Worm (Caenorhabditis elegans) whole organism, L4 larva: Measurements from ENCODE around the gene R144.11.

Experiments
- F49E8.2 ChIP-seq: sonication (generic microtip); optimal IDR thresholded peaks from 2 replicates; lab custom pipeline; 2016; ENCODE audit warnings: missing compliant biosample characterization, mild to moderate bottlenecking, missing genetic modification characterization, borderline replicate concordance
- R02D3.7 ChIP-seq: fragments of 150-350 bp; sonication (generic microtip); optimal IDR thresholded peaks from 3 replicates; lab custom pipeline; 2014; ENCODE audit warnings: missing biosample characterization, missing genetic modification characterization
- T20F7.1 ChIP-seq: fragments of 200-800 bp; sonication (Bioruptor generic); optimal IDR thresholded peaks from 2 replicates; lab custom pipeline; 2018; ENCODE audit warnings: mild to moderate bottlenecking, missing genetic modification characterization, missing compliant biosample characterization
- T26A8.4 ChIP-seq: fragments of 200-800 bp; sonication (Bioruptor generic); IDR thresholded peaks from 2 replicates; pipeline ENCODE4 v1.3.6; 2022; ENCODE audit warnings: missing genetic modification characterization, missing compliant biosample characterization
- Y105C5A.15 ChIP-seq: fragments of 200-800 bp; sonication (Bioruptor generic); IDR thresholded peaks from 2 replicates; pipeline ENCODE4 v1.3.6; 2022; ENCODE audit warnings: missing genetic modification characterization, missing compliant biosample characterization
- Y48G9A.11 ChIP-seq: fragments of 200-800 bp; sonication (Bioruptor generic); IDR thresholded peaks from 2 replicates; pipeline ENCODE4 v1.3.6; 2022; ENCODE audit warnings: missing genetic modification reagents, missing genetic modification characterization, missing compliant biosample characterization
- Y75B8A.6 ChIP-seq: fragments of 200-800 bp; sonication (Bioruptor generic); IDR thresholded peaks from 2 replicates; pipeline ENCODE4 v1.3.6; 2022; ENCODE audit warnings: missing genetic modification reagents, missing genetic modification characterization, missing compliant biosample characterization
- ZK337.2 ChIP-seq: fragments of 200-800 bp; sonication (Bioruptor generic); IDR thresholded peaks from 2 replicates; pipeline ENCODE4 v1.3.6; 2022; ENCODE audit warnings: missing genetic modification reagents, missing genetic modification characterization, missing compliant biosample characterization
- ZK546.5 ChIP-seq, 2 experiments: sonication (generic microtip); optimal IDR thresholded peaks; 2 replicates each; lab custom pipeline; 2017; ENCODE audit warnings: missing biosample characterization in 2 of 2, missing genetic modification characterization in 2 of 2
- aly-2 ChIP-seq: sonication (generic microtip); optimal IDR thresholded peaks from 2 replicates; lab custom pipeline; 2018; ENCODE audit warnings: missing biosample characterization, missing genetic modification characterization
- ceh-20 ChIP-seq: fragments of 200-800 bp; sonication (Bioruptor generic); IDR thresholded peaks from 2 replicates; pipeline ENCODE4 v1.3.6; 2022; ENCODE audit warnings: missing genetic modification reagents, missing genetic modification characterization, missing compliant biosample characterization
- ceh-28 ChIP-seq: fragments of 150-350 bp; optimal IDR thresholded peaks from 2 replicates; lab custom pipeline; 2014; ENCODE audit warnings: missing biosample characterization, missing genetic modification reagents, missing genetic modification characterization
- ceh-82 ChIP-seq: sonication (generic microtip); optimal IDR thresholded peaks from 2 replicates; lab custom pipeline; 2017; ENCODE audit warnings: missing biosample characterization, missing genetic modification characterization
- cey-2 ChIP-seq: sonication (generic microtip); optimal IDR thresholded peaks from 3 replicates; lab custom pipeline; 2017; ENCODE audit warnings: missing genetic modification characterization, mild to moderate bottlenecking, missing compliant biosample characterization, antibody characterized with exemption, borderline replicate concordance; ENCODE audit not compliant: insufficient read depth
- daf-12 ChIP-seq: fragments of 150-350 bp; optimal IDR thresholded peaks from 2 replicates; lab custom pipeline; 2014; ENCODE audit warnings: missing biosample characterization, missing genetic modification reagents, missing genetic modification characterization
- daf-19 ChIP-seq: fragments of 200-800 bp; sonication (Bioruptor generic); conservative IDR thresholded peaks from 2 replicates; pipeline ENCODE4 v1.3.6; 2022; ENCODE audit warnings: missing genetic modification characterization, missing compliant biosample characterization
- dmd-8 ChIP-seq: fragments of 200-800 bp; sonication (Bioruptor generic); IDR thresholded peaks from 2 replicates; pipeline ENCODE4 v1.3.6; 2022; ENCODE audit warnings: missing genetic modification characterization, missing compliant biosample characterization
- dmd-9 ChIP-seq: fragments of 200-800 bp; sonication (Bioruptor generic); IDR thresholded peaks from 2 replicates; pipeline ENCODE4 v1.3.6; 2022; ENCODE audit warnings: missing genetic modification reagents, missing genetic modification characterization, missing compliant biosample characterization
- dve-1 ChIP-seq: sonication (generic microtip); optimal IDR thresholded peaks from 2 replicates; lab custom pipeline; 2017; ENCODE audit warnings: antibody characterized with exemption, mild to moderate bottlenecking, missing genetic modification characterization, missing compliant biosample characterization; ENCODE audit not compliant: insufficient read depth
- egl-43 ChIP-seq: fragments of 200-800 bp; sonication (Bioruptor generic); IDR thresholded peaks from 2 replicates; pipeline ENCODE4 v1.3.6; 2022; ENCODE audit warnings: missing genetic modification reagents, missing genetic modification characterization, missing compliant biosample characterization
- fkh-10 ChIP-seq: fragments of 150-350 bp; optimal IDR thresholded peaks from 2 replicates; lab custom pipeline; 2014; ENCODE audit warnings: missing biosample characterization, missing genetic modification reagents, missing genetic modification characterization
- gei-8 ChIP-seq: fragments of 200-800 bp; sonication (Bioruptor generic); optimal IDR thresholded peaks from 2 replicates; lab custom pipeline; 2018; ENCODE audit warnings: mild to moderate bottlenecking, missing genetic modification characterization, missing compliant biosample characterization
- hif-1 ChIP-seq, 2 experiments: sonication (generic microtip); optimal IDR thresholded peaks; 2 replicates each; lab custom pipeline; 2016 to 2017; ENCODE audit warnings: missing compliant biosample characterization in 2 of 2, missing genetic modification characterization in 2 of 2, missing genetic modification reagents in 2 of 2, missing genotype in 2 of 2, mild to moderate bottlenecking in 1 of 2
- hlh-11 ChIP-seq: fragments of 200-800 bp; sonication (Bioruptor generic); optimal IDR thresholded peaks from 2 replicates; lab custom pipeline; 2018; ENCODE audit warnings: mild to moderate bottlenecking, missing genetic modification characterization, missing compliant biosample characterization
- jun-1 ChIP-seq: fragments of 150-350 bp; optimal IDR thresholded peaks from 2 replicates; lab custom pipeline; 2014; ENCODE audit warnings: missing biosample characterization, missing genetic modification reagents, missing genetic modification characterization
- lim-7 ChIP-seq: fragments of 200-800 bp; sonication (Bioruptor generic); IDR thresholded peaks from 2 replicates; pipeline ENCODE4 v1.3.6; 2022; ENCODE audit warnings: missing genetic modification characterization, missing compliant biosample characterization
- lin-13 ChIP-seq: fragments of 150-350 bp; optimal IDR thresholded peaks from 2 replicates; lab custom pipeline; 2014; ENCODE audit warnings: missing biosample characterization, missing genetic modification reagents, missing genetic modification characterization
- lin-15B ChIP-seq: fragments of 150-350 bp; sonication (generic microtip); optimal IDR thresholded peaks from 3 replicates; lab custom pipeline; 2014; ENCODE audit warnings: missing biosample characterization, missing genetic modification characterization
- lsy-2 ChIP-seq, 2 experiments: fragments of 150-350 bp in 1 of 2; sonication (generic microtip) in 1 of 2; optimal IDR thresholded peaks; 2 replicates each; lab custom pipeline; 2014 to 2017; ENCODE audit warnings: missing biosample characterization in 2 of 2, missing genetic modification characterization in 2 of 2
- mdl-1 ChIP-seq, 2 experiments: fragments of 150-350 bp in 1 of 2; sonication (generic microtip) in 1 of 2; optimal IDR thresholded peaks; 2 replicates each; lab custom pipeline; 2014 to 2017; ENCODE audit warnings: missing biosample characterization in 2 of 2, missing genetic modification characterization in 2 of 2
- mes-2 ChIP-seq: sonication (generic microtip); optimal IDR thresholded peaks from 2 replicates; lab custom pipeline; 2016; ENCODE audit warnings: missing genotype, mild to moderate bottlenecking, missing genetic modification characterization, missing compliant biosample characterization; ENCODE audit not compliant: poor library complexity, severe bottlenecking
- mxl-3 ChIP-seq: fragments of 200-800 bp; sonication (Bioruptor generic); optimal IDR thresholded peaks from 2 replicates; lab custom pipeline; 2018; ENCODE audit warnings: mild to moderate bottlenecking, missing genetic modification characterization, missing compliant biosample characterization
- nhr-10 ChIP-seq: fragments of 150-350 bp; optimal IDR thresholded peaks from 2 replicates; lab custom pipeline; 2014; ENCODE audit warnings: missing biosample characterization, missing genetic modification characterization
- nhr-111 ChIP-seq: fragments of 200-800 bp; sonication (Bioruptor generic); optimal IDR thresholded peaks from 2 replicates; lab custom pipeline; 2018; ENCODE audit warnings: mild to moderate bottlenecking, missing genetic modification characterization, missing compliant biosample characterization
- nhr-28 ChIP-seq: fragments of 150-350 bp; optimal IDR thresholded peaks from 2 replicates; lab custom pipeline; 2014; ENCODE audit warnings: missing biosample characterization, missing genetic modification characterization
- nhr-41 ChIP-seq: fragments of 200-800 bp; sonication (Bioruptor generic); IDR thresholded peaks from 2 replicates; pipeline ENCODE4 v1.3.6; 2022; ENCODE audit warnings: missing genetic modification reagents, missing genetic modification characterization, missing compliant biosample characterization
- nhr-48 ChIP-seq: sonication (generic microtip); optimal IDR thresholded peaks from 2 replicates; lab custom pipeline; 2016; ENCODE audit warnings: mild to moderate bottlenecking, missing genetic modification characterization, missing compliant biosample characterization
- nhr-6 ChIP-seq: fragments of 150-350 bp; optimal IDR thresholded peaks from 2 replicates; lab custom pipeline; 2014; ENCODE audit warnings: missing biosample characterization, missing genetic modification characterization
- php-3 ChIP-seq: fragments of 200-800 bp; sonication (Bioruptor generic); IDR thresholded peaks from 2 replicates; pipeline ENCODE4 v1.3.6; 2022; ENCODE audit warnings: missing genetic modification reagents, missing genetic modification characterization, missing compliant biosample characterization
- skn-1 ChIP-seq: fragments of 150-350 bp; optimal IDR thresholded peaks from 2 replicates; lab custom pipeline; 2014; ENCODE audit warnings: missing biosample characterization, missing genetic modification characterization
- snpc-1.2 ChIP-seq: fragments of 200-800 bp; sonication (Bioruptor generic); IDR thresholded peaks from 2 replicates; pipeline ENCODE4 v1.3.6; 2022; ENCODE audit warnings: missing genetic modification reagents, missing genetic modification characterization, missing compliant biosample characterization
- spr-1 ChIP-seq: sonication (generic microtip); optimal IDR thresholded peaks from 2 replicates; lab custom pipeline; 2016; ENCODE audit warnings: mild to moderate bottlenecking, missing genetic modification characterization, missing compliant biosample characterization
- tra-1 ChIP-seq: fragments of 200-800 bp; sonication (Bioruptor generic); IDR thresholded peaks from 2 replicates; pipeline ENCODE4 v1.3.6; 2022; ENCODE audit warnings: missing genetic modification reagents, missing genetic modification characterization, missing compliant biosample characterization
- unc-130 ChIP-seq: sonication (generic microtip); optimal IDR thresholded peaks from 2 replicates; lab custom pipeline; 2016; ENCODE audit warnings: missing genetic modification reagents, missing genetic modification characterization, missing compliant biosample characterization
- vab-7 ChIP-seq: fragments of 200-800 bp; sonication (Bioruptor generic); IDR thresholded peaks from 2 replicates; pipeline ENCODE4 v1.3.6; 2022; ENCODE audit warnings: missing genetic modification reagents, missing genetic modification characterization, missing compliant biosample characterization
- zfp-2 ChIP-seq: sonication (generic microtip); optimal IDR thresholded peaks from 2 replicates; lab custom pipeline; 2016; ENCODE audit warnings: mild to moderate bottlenecking, missing genetic modification characterization, missing compliant biosample characterization

The R144.11 gene

ce11 chrIII:5018116-5018689 lies 9.6 kb upstream of the R144.11 start, which contains the start of gene wip-1 (continued):
- TF ChIP-seq nhr-28 (tag; lab: Kevin White, UChicago) (peak; percentile 98), tra-1 (peak; percentile 93), vab-7 (GFP tag; lab: Robert Waterston, UW) (peak; percentile 88), daf-12 (tag; lab: Kevin White, UChicago) (no peak), aly-2 (tag; lab: Kevin White, UChicago) (no peak), fkh-10 (GFP tag; lab: Kevin White, UChicago) (peak; percentile 85), T20F7.1 (peak; percentile 95), ceh-28 (peak; percentile 38), nhr-111 (peak; percentile 86), R02D3.7 (tag; lab: Kevin White, UChicago) (peak; percentile 2), lin-15B (tag; lab: Kevin White, UChicago) (peak; percentile 65)

ce11 chrIII:5017550-5017949 lies 8.9 kb upstream of the R144.11 start, which contains the start of gene larp-1:
larp-1 (minus strand) TSS chrIII:5017650.
- no peak for TF ChIP-seq nhr-10 (tag; lab: Kevin White, UChicago)
- no peak for TF ChIP-seq nhr-111
- TF ChIP-seq F49E8.2 (tag; lab: Kevin White, UChicago), result no peak
- TF ChIP-seq lsy-2 (tag; optimal IDR thresholded peaks at IDR 0.05; lab: Kevin White, UChicago), result no peak
- no peak for TF ChIP-seq nhr-28 (tag; lab: Kevin White, UChicago)
- TF ChIP-seq ceh-20 (GFP tag; lab: Robert Waterston, UW), result no peak
- TF ChIP-seq Y48G9A.11 (GFP tag; lab: Robert Waterston, UW), result no peak
- no peak for TF ChIP-seq dmd-9
- no peak for TF ChIP-seq dve-1 (tag; lab: Kevin White, UChicago)
- no peak for TF ChIP-seq unc-130 (GFP tag; lab: Kevin White, UChicago)
- TF ChIP-seq daf-19 (GFP tag; lab: Robert Waterston, UW), result no peak
- TF ChIP-seq gei-8 (GFP tag; lab: Kevin White, UChicago), result no peak
- no peak for TF ChIP-seq hlh-11

ce11 chrIII:5013915-5014346 lies 5.3 kb upstream of the R144.11 start:
- TF ChIP-seq mxl-3 (GFP tag; lab: Kevin White, UChicago), result peak; percentile 73
- no peak for TF ChIP-seq nhr-41 (GFP tag; lab: Robert Waterston, UW)
- peak; percentile 71; the same call in 1 of the 2 replicates for TF ChIP-seq php-3
- peak; percentile 42 to 78 for TF ChIP-seq mdl-1 (tag; optimal IDR thresholded peaks at IDR 0.05; lab: Kevin White, UChicago)
- peak; percentile 62 for TF ChIP-seq nhr-28 (tag; lab: Kevin White, UChicago)
- TF ChIP-seq vab-7 (GFP tag; lab: Robert Waterston, UW), result 0 out of 2 replicates have a peak, but pooled peaks have one; percentile 39
- TF ChIP-seq zfp-2 (tag; lab: Kevin White, UChicago), result no peak
- peak; percentile 75 for TF ChIP-seq mes-2 (tag; lab: Kevin White, UChicago)
- TF ChIP-seq nhr-6, result peak; percentile 65
- no peak; the same call in none of the 2 replicates for TF ChIP-seq egl-43
- TF ChIP-seq ZK546.5 (tag; optimal IDR thresholded peaks at IDR 0.05; lab: Kevin White, UChicago), result no peak
- TF ChIP-seq nhr-48 (tag; lab: Kevin White, UChicago), result peak; percentile 58
- TF ChIP-seq ceh-82 (tag; lab: Kevin White, UChicago), result no peak
- peak; percentile 69 for TF ChIP-seq nhr-10 (tag; lab: Kevin White, UChicago)
- TF ChIP-seq T26A8.4 (GFP tag; lab: Robert Waterston, UW), result peak; percentile 75
- peak; percentile 94 for TF ChIP-seq hlh-11
- no peak for TF ChIP-seq ZK337.2 (GFP tag; lab: Robert Waterston, UW)
- peak in 1 of 2 experiments; percentile 73 for TF ChIP-seq hif-1 (tag; optimal IDR thresholded peaks at IDR 0.05; lab: Kevin White, UChicago)
- TF ChIP-seq Y105C5A.15 (GFP tag; lab: Robert Waterston, UW), result no peak
- peak; percentile 28 for TF ChIP-seq cey-2 (tag; lab: Kevin White, UChicago)
- TF ChIP-seq jun-1 (tag; lab: Kevin White, UChicago), result no peak
- TF ChIP-seq dmd-8 (GFP tag; lab: Robert Waterston, UW), result no peak
- TF ChIP-seq snpc-1.2 (GFP tag; lab: Robert Waterston, UW), result no peak
- no peak for TF ChIP-seq Y75B8A.6 (GFP tag; lab: Robert Waterston, UW)
- peak; percentile 54 for TF ChIP-seq spr-1 (tag; lab: Kevin White, UChicago)
- peak; percentile 63 for TF ChIP-seq lin-13 (GFP tag; lab: Kevin White, UChicago)
- TF ChIP-seq skn-1 (tag; lab: Kevin White, UChicago), result no peak
- TF ChIP-seq lim-7 (GFP tag; lab: Robert Waterston, UW), result 0 out of 2 replicates have a peak, but pooled peaks have one; percentile 35
